Fruit fly (Drosophila melanogaster) whole organism, embryonic: ENCODE results near the gene CG7656.

ENCODE experiments used
- BEAF-32 ChIP-seq: fragments of 200-800 bp; sonication (Bioruptor generic); optimal IDR thresholded peaks from 3 replicates; lab custom pipeline; 2017; ENCODE audit warnings: missing biosample characterization, missing genetic modification characterization, mild to moderate bottlenecking, moderate library complexity, missing genetic modification reagents
- Bgb ChIP-seq: fragments of 200-800 bp; sonication (Bioruptor generic); IDR thresholded peaks from 2 replicates; pipeline ENCODE4 v1.3.6; 2022; ENCODE audit warnings: missing biosample characterization, missing genetic modification characterization; ENCODE audit not compliant: partially characterized antibody
- CG10209 ChIP-seq: fragments of 200-800 bp; sonication (Bioruptor generic); optimal IDR thresholded peaks from 3 replicates; lab custom pipeline; 2017; ENCODE audit warnings: missing biosample characterization, mild to moderate bottlenecking, missing genetic modification characterization, missing genetic modification reagents
- CG12104 ChIP-seq: fragments of 200-800 bp; sonication (Bioruptor generic); optimal IDR thresholded peaks from 3 replicates; lab custom pipeline; 2016; ENCODE audit warnings: missing biosample characterization, missing genetic modification characterization
- CG16813 ChIP-seq: fragments of 200-800 bp; sonication (Bioruptor generic); IDR thresholded peaks from 3 replicates; pipeline ENCODE4 v1.3.6; 2022; ENCODE audit warnings: missing biosample characterization, missing genetic modification characterization; ENCODE audit not compliant: partially characterized antibody
- CG17361 ChIP-seq: fragments of 200-800 bp; sonication (Bioruptor generic); IDR thresholded peaks from 3 replicates; pipeline ENCODE4 v1.3.6; 2022; ENCODE audit warnings: missing biosample characterization, missing genetic modification characterization
- CG1792 ChIP-seq: fragments of 200-800 bp; sonication (Bioruptor generic); optimal IDR thresholded peaks from 2 replicates; lab custom pipeline; 2016; ENCODE audit warnings: missing biosample characterization, missing genetic modification characterization
- CG9876 ChIP-seq: fragments of 200-800 bp; sonication (Bioruptor generic); optimal IDR thresholded peaks from 2 replicates; lab custom pipeline; 2016; ENCODE audit warnings: missing biosample characterization, missing genetic modification characterization
- CHES-1-like ChIP-seq: fragments of 200-800 bp; sonication (Bioruptor generic); optimal IDR thresholded peaks from 2 replicates; lab custom pipeline; 2016; ENCODE audit warnings: missing biosample characterization, missing genetic modification characterization
- CrebB ChIP-seq: fragments of 200-800 bp; sonication (Bioruptor generic); optimal IDR thresholded peaks from 3 replicates; lab custom pipeline; 2018; ENCODE audit warnings: missing biosample characterization, mild to moderate bottlenecking, missing genetic modification characterization
- Dip3 ChIP-seq: fragments of 200-800 bp; sonication (Bioruptor generic); optimal IDR thresholded peaks from 3 replicates; lab custom pipeline; 2016; ENCODE audit warnings: missing biosample characterization, missing genetic modification characterization
- Dll ChIP-seq: fragments of 200-800 bp; sonication (Bioruptor generic); IDR thresholded peaks from 4 replicates; pipeline ENCODE4 v1.3.6; 2022; ENCODE audit warnings: missing biosample characterization, missing genetic modification characterization; ENCODE audit not compliant: partially characterized antibody
- Dref ChIP-seq: fragments of 200-800 bp; sonication (Bioruptor generic); IDR thresholded peaks from 2 replicates; pipeline ENCODE4 v1.3.6; 2022; ENCODE audit warnings: missing biosample characterization, missing genetic modification characterization
- Drgx ChIP-seq: fragments of 200-800 bp; sonication (Bioruptor generic); IDR thresholded peaks from 2 replicates; pipeline ENCODE4 v1.3.6; 2022; ENCODE audit warnings: missing biosample characterization, missing genetic modification characterization
- E2f1 ChIP-seq: fragments of 200-800 bp; sonication (Bioruptor generic); IDR thresholded peaks from 2 replicates; pipeline ENCODE4 v1.3.6; 2022; ENCODE audit warnings: missing biosample characterization, missing genetic modification characterization
- HHEX ChIP-seq: fragments of 200-800 bp; sonication (Bioruptor generic); optimal IDR thresholded peaks from 3 replicates; lab custom pipeline; 2017; ENCODE audit warnings: missing biosample characterization, mild to moderate bottlenecking, missing genetic modification characterization, missing genetic modification reagents
- HLH4C ChIP-seq: fragments of 200-800 bp; sonication (Bioruptor generic); IDR thresholded peaks from 3 replicates; pipeline ENCODE4 v1.3.6; 2022; ENCODE audit warnings: missing biosample characterization, missing genetic modification characterization; ENCODE audit not compliant: partially characterized antibody
- HmgD ChIP-seq: fragments of 200-800 bp; sonication (Bioruptor generic); optimal IDR thresholded peaks from 3 replicates; lab custom pipeline; 2016; ENCODE audit warnings: missing biosample characterization, missing genetic modification characterization
- Myb ChIP-seq: fragments of 200-800 bp; sonication (Bioruptor generic); optimal IDR thresholded peaks from 2 replicates; lab custom pipeline; 2016; ENCODE audit warnings: missing biosample characterization, missing genetic modification characterization
- Nf-YC ChIP-seq: fragments of 200-800 bp; optimal IDR thresholded peaks from 3 replicates; lab custom pipeline; 2019; ENCODE audit warnings: missing biosample characterization, mild to moderate bottlenecking, missing genetic modification characterization, moderate library complexity
- Scr ChIP-seq: fragments of 200-800 bp; sonication (Bioruptor generic); IDR thresholded peaks from 2 replicates; pipeline ENCODE4 v1.3.6; 2022; ENCODE audit warnings: missing biosample characterization, missing genetic modification characterization; ENCODE audit not compliant: partially characterized antibody
- Side ChIP-seq: fragments of 200-800 bp; sonication (Bioruptor generic); optimal IDR thresholded peaks from 2 replicates; lab custom pipeline; 2016; ENCODE audit warnings: missing biosample characterization, missing genetic modification characterization
- Sox102F ChIP-seq: fragments of 200-800 bp; sonication (Bioruptor generic); optimal IDR thresholded peaks from 2 replicates; lab custom pipeline; 2018; ENCODE audit warnings: missing biosample characterization, mild to moderate bottlenecking, missing genetic modification characterization, moderate library complexity
- Stat92E ChIP-seq, 3 experiments: fragments of >200 bp in 2 of 3; fragments of 200-800 bp in 1 of 3; sonication (Bioruptor generic) in 1 of 3; optimal IDR thresholded peaks; 2 replicates each; lab custom pipeline; 2017 to 2019; ENCODE audit warnings: missing biosample characterization in 3 of 3, missing genetic modification characterization in 3 of 3, mild to moderate bottlenecking in 1 of 3, moderate library complexity in 1 of 3
- ac ChIP-seq: fragments of 200-800 bp; sonication (Bioruptor generic); optimal IDR thresholded peaks from 3 replicates; lab custom pipeline; 2017; ENCODE audit warnings: missing biosample characterization, mild to moderate bottlenecking, missing genetic modification characterization
- cg ChIP-seq: fragments of 200-800 bp; sonication (Bioruptor generic); optimal IDR thresholded peaks from 3 replicates; lab custom pipeline; 2019; ENCODE audit warnings: missing biosample characterization, mild to moderate bottlenecking, missing genetic modification characterization, moderate library complexity
- fu2 ChIP-seq: fragments of 200-800 bp; sonication (Bioruptor generic); optimal IDR thresholded peaks from 2 replicates; lab custom pipeline; 2016; ENCODE audit warnings: missing biosample characterization, missing genetic modification characterization
- gsb ChIP-seq: fragments of 200-800 bp; sonication (Bioruptor generic); IDR thresholded peaks from 2 replicates; pipeline ENCODE4 v1.3.6; 2022; ENCODE audit warnings: missing biosample characterization, missing genetic modification characterization
- hbn ChIP-seq: fragments of 200-800 bp; sonication (Bioruptor generic); IDR thresholded peaks from 2 replicates; pipeline ENCODE4 v1.3.6; 2022; ENCODE audit warnings: missing biosample characterization, missing genetic modification characterization; ENCODE audit not compliant: partially characterized antibody
- her ChIP-seq: fragments of 200-800 bp; sonication (Bioruptor generic); optimal IDR thresholded peaks from 2 replicates; lab custom pipeline; 2016; ENCODE audit warnings: missing biosample characterization, missing genetic modification characterization
- insv ChIP-seq, 2 experiments: fragments of 200-800 bp; sonication (Bioruptor generic); optimal IDR thresholded peaks; 3 replicates each; lab custom pipeline; 2016 to 2018; ENCODE audit warnings: missing biosample characterization in 2 of 2, missing genetic modification characterization in 2 of 2
- lola ChIP-seq, 3 experiments: fragments of >200 bp in 2 of 3; fragments of 200-800 bp in 1 of 3; sonication (Bioruptor generic) in 1 of 3; optimal IDR thresholded peaks; 2 replicates each; lab custom pipeline; 2017 to 2019; ENCODE audit warnings: missing biosample characterization in 3 of 3, missing genetic modification characterization in 3 of 3, mild to moderate bottlenecking in 1 of 3, moderate library complexity in 1 of 3
- nau ChIP-seq: fragments of 200-800 bp; sonication (Bioruptor generic); optimal IDR thresholded peaks from 3 replicates; lab custom pipeline; 2017; ENCODE audit warnings: missing biosample characterization, mild to moderate bottlenecking, missing genetic modification characterization, missing genetic modification reagents
- nerfin-1 ChIP-seq: fragments of 200-800 bp; sonication (Bioruptor generic); optimal IDR thresholded peaks from 3 replicates; lab custom pipeline; 2019; ENCODE audit warnings: missing biosample characterization, mild to moderate bottlenecking, missing genetic modification characterization, moderate library complexity
- odd ChIP-seq: fragments of 200-800 bp; sonication (Bioruptor generic); optimal IDR thresholded peaks from 2 replicates; lab custom pipeline; 2017; ENCODE audit warnings: missing biosample characterization, mild to moderate bottlenecking, missing genetic modification characterization
- onecut ChIP-seq: fragments of 200-800 bp; sonication (Bioruptor generic); IDR thresholded peaks from 2 replicates; pipeline ENCODE4 v1.3.6; 2022; ENCODE audit warnings: missing biosample characterization, missing genetic modification characterization
- pb ChIP-seq: fragments of 200-800 bp; sonication (Bioruptor generic); optimal IDR thresholded peaks from 3 replicates; lab custom pipeline; 2016; ENCODE audit warnings: missing biosample characterization, missing genetic modification characterization
- pho ChIP-seq: fragments of 200-800 bp; sonication (Bioruptor generic); optimal IDR thresholded peaks from 2 replicates; lab custom pipeline; 2016; ENCODE audit warnings: missing biosample characterization, missing genetic modification characterization
- pnt ChIP-seq: fragments of 200-800 bp; sonication (Bioruptor generic); optimal IDR thresholded peaks from 3 replicates; lab custom pipeline; 2016; ENCODE audit warnings: missing biosample characterization, missing genetic modification characterization
- prd ChIP-seq, 3 experiments: fragments of >200 bp in 2 of 3; fragments of 200-800 bp in 1 of 3; sonication (Bioruptor generic) in 1 of 3; optimal IDR thresholded peaks in 2 of 3; IDR thresholded peaks in 1 of 3; 2 replicates in 2 of 3; 3 replicates in 1 of 3; pipeline versions ENCODE4 v1.3.6 to Lab custom; 2017 to 2022; ENCODE audit warnings: missing biosample characterization in 1 of 3, missing genetic modification characterization in 1 of 3
- shn ChIP-seq: fragments of 200-800 bp; sonication (Bioruptor generic); optimal IDR thresholded peaks from 3 replicates; lab custom pipeline; 2016; ENCODE audit warnings: missing biosample characterization, missing genetic modification characterization
- sna ChIP-seq: fragments of 200-800 bp; sonication (Bioruptor generic); IDR thresholded peaks from 2 replicates; pipeline ENCODE4 v1.3.6; 2022; ENCODE audit warnings: missing biosample characterization, missing genetic modification characterization; ENCODE audit not compliant: partially characterized antibody
- stc ChIP-seq: fragments of 200-800 bp; sonication (Bioruptor generic); IDR thresholded peaks from 2 replicates; pipeline ENCODE4 v1.3.6; 2022; ENCODE audit warnings: missing biosample characterization, missing genetic modification characterization
- tin ChIP-seq: fragments of 200-800 bp; sonication (Bioruptor generic); optimal IDR thresholded peaks from 3 replicates; lab custom pipeline; 2016; ENCODE audit warnings: missing biosample characterization, missing genetic modification characterization
- tna ChIP-seq: fragments of 200-800 bp; sonication (Bioruptor generic); IDR thresholded peaks from 2 replicates; pipeline ENCODE4 v1.3.6; 2022; ENCODE audit warnings: missing biosample characterization, missing genetic modification characterization; ENCODE audit not compliant: partially characterized antibody
- unpg ChIP-seq: fragments of 200-800 bp; sonication (Bioruptor generic); optimal IDR thresholded peaks from 3 replicates; lab custom pipeline; 2018; ENCODE audit warnings: missing biosample characterization, mild to moderate bottlenecking, missing genetic modification characterization, moderate library complexity
- zen2 ChIP-seq: fragments of 200-800 bp; sonication (Bioruptor generic); IDR thresholded peaks from 3 replicates; pipeline ENCODE4 v1.3.6; 2022; ENCODE audit warnings: missing biosample characterization, missing genetic modification characterization; ENCODE audit not compliant: partially characterized antibody

Gene CG7656

DNA sequence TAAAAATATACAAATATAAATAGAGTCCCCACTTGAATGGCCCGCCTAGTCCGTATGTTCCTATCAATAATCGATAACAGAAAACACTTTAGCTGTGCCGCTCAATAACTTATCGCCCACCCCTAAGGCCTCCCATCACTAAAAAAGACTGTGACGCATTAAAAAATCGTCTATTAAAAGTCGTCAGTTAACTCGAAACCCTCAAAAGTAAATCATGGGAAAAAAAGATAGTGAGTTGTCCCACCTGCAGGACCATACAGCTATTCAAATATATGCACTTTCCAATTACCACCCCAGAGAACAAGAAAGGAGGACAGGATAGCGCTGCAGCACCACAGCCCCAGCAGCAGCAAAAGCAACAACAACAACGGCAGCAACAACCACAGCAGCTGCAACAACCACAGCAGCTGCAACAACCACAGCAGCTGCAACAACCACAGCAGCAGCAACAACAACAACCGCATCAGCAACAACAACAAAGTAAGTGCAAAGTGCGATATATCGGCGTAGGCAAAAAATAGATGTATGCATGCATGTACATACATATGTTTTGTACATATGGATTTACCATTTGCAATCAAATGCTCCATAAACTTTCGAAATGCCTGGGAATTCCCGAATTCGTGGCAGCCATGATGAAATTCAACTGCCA, 33.9 kb downstream of the CG7656 start, which contains the start of gene AGO2 (continued):
- TF ChIP-seq Myb (GFP tag; lab: Kevin White, UChicago) (peak; percentile 26), ac (GFP tag; lab: Kevin White, UChicago) (peak; percentile 55), prd (optimal IDR thresholded peaks at IDR 0.05; lab: Kevin White, UChicago) (no peak), prd (GFP tag; IDR thresholded peaks at IDR 0.05; lab: Robert Waterston, UW) (0 out of 3 replicates have a peak, but pooled peaks have one; percentile 14), Drgx (GFP tag; lab: Robert Waterston, UW) (peak; percentile 89), Dip3 (GFP tag; lab: Kevin White, UChicago) (no peak), shn (GFP tag; lab: Kevin White, UChicago) (peak; percentile 1), onecut (GFP tag; lab: Robert Waterston, UW) (peak; percentile 47), Bgb (GFP tag; lab: Robert Waterston, UW) (peak; percentile 82), her (GFP tag; lab: Kevin White, UChicago) (peak; percentile 50), Dll (GFP tag; lab: Robert Waterston, UW) (peak; percentile 73), CG1792 (GFP tag; lab: Kevin White, UChicago) (no peak), HHEX (GFP tag; lab: Kevin White, UChicago) (peak; percentile 21), tna (GFP tag; lab: Robert Waterston, UW) (peak; percentile 75), hbn (GFP tag; lab: Robert Waterston, UW) (peak; percentile 50), CHES-1-like (peak; percentile 54), insv (GFP tag; optimal IDR thresholded peaks at IDR 0.05; lab: Kevin White, UChicago) (peak in 1 of 2 experiments; percentile 33), CG17361 (GFP tag; lab: Robert Waterston, UW) (peak; percentile 32; the same call in 1 of the 3 replicates), zen2 (peak; percentile 69; the same call in 2 of the 3 replicates), Side (GFP tag; lab: Kevin White, UChicago) (peak; percentile 51), CG9876 (GFP tag; lab: Kevin White, UChicago) (no peak), nau (GFP tag; lab: Kevin White, UChicago) (peak; percentile 46), lola (GFP tag; optimal IDR thresholded peaks at IDR 0.05; lab: Kevin White, UChicago) (no peak), tin (peak; percentile 4), BEAF-32 (GFP tag; lab: Kevin White, UChicago) (peak; percentile 69), unpg (GFP tag; lab: Kevin White, UChicago) (peak; percentile 6), CrebB (tag; lab: Kevin White, UChicago) (peak; percentile 30), Stat92E (GFP tag; optimal IDR thresholded peaks at IDR 0.05; lab: Kevin White, UChicago) (peak in 1 of 3 experiments; percentile 78), cg (GFP tag; lab: Kevin White, UChicago) (peak; percentile 52), CG10209 (GFP tag; lab: Kevin White, UChicago) (no peak), pnt (GFP tag; lab: Kevin White, UChicago) (no peak), Scr (GFP tag; lab: Robert Waterston, UW) (peak; percentile 65), sna (GFP tag; lab: Robert Waterston, UW) (peak; percentile 60), odd (GFP tag; lab: Kevin White, UChicago) (peak; percentile 20), pb (peak; percentile 39), nerfin-1 (tag; lab: Kevin White, UChicago) (peak; percentile 21), gsb (GFP tag; lab: Robert Waterston, UW) (no peak), CG12104 (GFP tag; lab: Kevin White, UChicago) (no peak), CG16813 (GFP tag; lab: Robert Waterston, UW) (peak; percentile 68; the same call in 2 of the 3 replicates), pho (GFP tag; lab: Kevin White, UChicago) (peak; percentile 10), Sox102F (GFP tag; lab: Kevin White, UChicago) (no peak), Dref (GFP tag; lab: Robert Waterston, UW) (peak; percentile 93), HLH4C (GFP tag; lab: Robert Waterston, UW) (peak; percentile 77), fu2 (GFP tag; lab: Kevin White, UChicago) (peak; percentile 29), HmgD (GFP tag; lab: Kevin White, UChicago) (peak; percentile 91), stc (GFP tag; lab: Robert Waterston, UW) (no peak), E2f1 (no peak), Nf-YC (tag; lab: Kevin White, UChicago) (peak; percentile 19)
